Worm (Caenorhabditis elegans): ENCODE results near the gene C37E2.10.

Gene C37E2.10

ce11 chrX:14134883-14135282 lies 43.9 kb upstream of the C37E2.10 start:
- peak; percentile 75; the same call in 1 of the 2 replicates for TF ChIP-seq nfyb-1 (GFP tag; IDR thresholded peaks at IDR 0.05)
- no peak for TF ChIP-seq mel-28 (tag; optimal IDR thresholded peaks at IDR 0.05; ENCODE audit: borderline replicate concordance)
- TF ChIP-seq F23B12.7 (tag; optimal IDR thresholded peaks at IDR 0.05; ENCODE audit: insufficient read depth), result peak; percentile 56
- TF ChIP-seq zfh-2 (GFP tag; conservative IDR thresholded peaks at IDR 0.05), result no peak
- 0 out of 2 replicates have a peak, but pooled peaks have one; percentile 37 for TF ChIP-seq ztf-25 (GFP tag; IDR thresholded peaks at IDR 0.05)
- peak; percentile 62 for TF ChIP-seq dox-1 (GFP tag; IDR thresholded peaks at IDR 0.05)
- TF ChIP-seq lin-26 (GFP tag; IDR thresholded peaks at IDR 0.05), result peak; percentile 81
- 0 out of 2 replicates have a peak, but pooled peaks have one; percentile 30 for TF ChIP-seq aptf-3 (GFP tag; IDR thresholded peaks at IDR 0.05)
- TF ChIP-seq sea-2 (GFP tag; IDR thresholded peaks at IDR 0.05), result no peak
- TF ChIP-seq T26A5.8 (tag; optimal IDR thresholded peaks at IDR 0.05), result no peak
- TF ChIP-seq ztf-3 (GFP tag; optimal IDR thresholded peaks at IDR 0.05), result no peak
- TF ChIP-seq let-607 (tag; optimal IDR thresholded peaks at IDR 0.05), result no peak
- TF ChIP-seq Y53F4B.3 (GFP tag; IDR thresholded peaks at IDR 0.05), result peak; percentile 44; the same call in 1 of the 2 replicates
- peak; percentile 60 for TF ChIP-seq him-1 (tag; optimal IDR thresholded peaks at IDR 0.05)
- TF ChIP-seq nhr-27 (tag; optimal IDR thresholded peaks at IDR 0.05), result no peak
- peak in 1 of 2 experiments; percentile 0 for TF ChIP-seq rec-8 (tag; optimal IDR thresholded peaks at IDR 0.05)
- TF ChIP-seq hmg-20 (GFP tag; IDR thresholded peaks at IDR 0.05), result 0 out of 2 replicates have a peak, but pooled peaks have one; percentile 12
- no peak for TF ChIP-seq T07F8.4 (tag; optimal IDR thresholded peaks at IDR 0.05)
- TF ChIP-seq pbrm-1 (GFP tag; IDR thresholded peaks at IDR 0.05), result peak; percentile 83
- TF ChIP-seq B0035.1 (tag; optimal IDR thresholded peaks at IDR 0.05), result no peak
- TF ChIP-seq hmg-1.2 (GFP tag; IDR thresholded peaks at IDR 0.05), result peak; percentile 66
- TF ChIP-seq attf-6 (GFP tag; IDR thresholded peaks at IDR 0.05), result 0 out of 2 replicates have a peak, but pooled peaks have one; percentile 50
- TF ChIP-seq rpc-1 (optimal IDR thresholded peaks at IDR 0.05), result peak; percentile 81
- TF ChIP-seq rpc-1 (tag; optimal IDR thresholded peaks at IDR 0.05), result peak; percentile 76
- TF ChIP-seq D2030.7 (GFP tag; IDR thresholded peaks at IDR 0.05), result peak; percentile 90
- peak; percentile 69 for TF ChIP-seq B0261.1 (tag; optimal IDR thresholded peaks at IDR 0.05)
- peak; percentile 24 for TF ChIP-seq die-1 (tag; optimal IDR thresholded peaks at IDR 0.05)
- TF ChIP-seq ceh-40 (GFP tag; IDR thresholded peaks at IDR 0.05), result no peak
- TF ChIP-seq bed-2 (GFP tag; IDR thresholded peaks at IDR 0.05), result no peak
- 0 out of 2 replicates have a peak, but pooled peaks have one; percentile 64 for TF ChIP-seq Y56A3A.18 (GFP tag; IDR thresholded peaks at IDR 0.05)
- TF ChIP-seq madf-6 (GFP tag; IDR thresholded peaks at IDR 0.05), result 0 out of 2 replicates have a peak, but pooled peaks have one; percentile 39
- TF ChIP-seq tbp1 (GFP tag; optimal IDR thresholded peaks at IDR 0.05), result peak; percentile 92
- 0 out of 2 replicates have a peak, but pooled peaks have one; percentile 44 for TF ChIP-seq ztf-28 (GFP tag; IDR thresholded peaks at IDR 0.05)
- TF ChIP-seq rcor-1 (GFP tag; IDR thresholded peaks at IDR 0.05), result peak; percentile 22; the same call in 1 of the 2 replicates
- TF ChIP-seq snpc-4 (GFP tag; optimal IDR thresholded peaks at IDR 0.05), result no peak
- TF ChIP-seq snpc-4 (tag; optimal IDR thresholded peaks at IDR 0.05), result peak in 2 of 4 experiments; percentile 12 to 57
- peak; percentile 7 for TF ChIP-seq snpc-3.4 (tag; optimal IDR thresholded peaks at IDR 0.05)

ce11 chrX:14136795-14137194 lies 42.0 kb upstream of the C37E2.10 start:
- TF ChIP-seq pbrm-1 (GFP tag; IDR thresholded peaks at IDR 0.05) (peak; percentile 90), mcd-1 (GFP tag; IDR thresholded peaks at IDR 0.05) (0 out of 2 replicates have a peak, but pooled peaks have one; percentile 16), dox-1 (GFP tag; IDR thresholded peaks at IDR 0.05) (peak; percentile 58), rpc-1 (optimal IDR thresholded peaks at IDR 0.05) (peak; percentile 47), rpc-1 (tag; optimal IDR thresholded peaks at IDR 0.05) (peak; percentile 67), D2030.7 (GFP tag; IDR thresholded peaks at IDR 0.05) (peak; percentile 88), B0261.1 (tag; optimal IDR thresholded peaks at IDR 0.05) (peak; percentile 70), lin-26 (GFP tag; IDR thresholded peaks at IDR 0.05) (peak; percentile 77), egrh-3 (GFP tag; IDR thresholded peaks at IDR 0.05) (0 out of 2 replicates have a peak, but pooled peaks have one; percentile 12), ekl-4 (GFP tag; IDR thresholded peaks at IDR 0.05) (0 out of 2 replicates have a peak, but pooled peaks have one; percentile 40), hmg-1.2 (GFP tag; IDR thresholded peaks at IDR 0.05) (peak; percentile 59), madf-6 (GFP tag; IDR thresholded peaks at IDR 0.05) (0 out of 2 replicates have a peak, but pooled peaks have one; percentile 29), tbp1 (GFP tag; optimal IDR thresholded peaks at IDR 0.05) (peak; percentile 90), snpc-4 (GFP tag; optimal IDR thresholded peaks at IDR 0.05) (peak; percentile 1), snpc-4 (tag; optimal IDR thresholded peaks at IDR 0.05) (peak in 1 of 4 experiments; percentile 49), nfyb-1 (GFP tag; IDR thresholded peaks at IDR 0.05) (peak; percentile 52; the same call in 1 of the 2 replicates), attf-6 (GFP tag; IDR thresholded peaks at IDR 0.05) (0 out of 2 replicates have a peak, but pooled peaks have one; percentile 34)
